Worm (Caenorhabditis elegans): ENCODE results near the gene psme-3.
A peak's percentile ranks its signal among the peaks of the same experiment; 100 is the strongest.

psme-3 gene

ce11 chrIII:11565602-11566001, 2.3 kb upstream of the psme-3 start, which contains the start of gene Y66D12A.10 (continued):
- TF ChIP-seq C16A3.4 (tag; optimal IDR thresholded peaks at IDR 0.05) = peak; percentile 14
- no peak for TF ChIP-seq sup-37 (GFP tag; optimal IDR thresholded peaks at IDR 0.05)
- no peak for TF ChIP-seq pax-3 (tag; optimal IDR thresholded peaks at IDR 0.05)
- no peak for TF ChIP-seq dsc-1 (tag; optimal IDR thresholded peaks at IDR 0.05)

- TF ChIP-seq nhr-11 (tag; optimal IDR thresholded peaks at IDR 0.05) (no peak), xbp-1 (tag; optimal IDR thresholded peaks at IDR 0.05) (no peak), nhr-77 (tag; optimal IDR thresholded peaks at IDR 0.05) (no peak), zip-4 (GFP tag; optimal IDR thresholded peaks at IDR 0.05) (no peak), C34B4.2 (tag; optimal IDR thresholded peaks at IDR 0.05) (no peak)
Measured at ce11 chrIII:11573921-11574320, 6.0 kb downstream of the psme-3 start, which contains the start of gene Y66D12A.8. Y66D12A.8 (plus strand) TSS chrIII:11574221.

ce11 chrIII:11579380-11579779, 11.4 kb downstream of the psme-3 start:
- TF ChIP-seq nhr-85 (tag) (peak; percentile 56), pax-3 (tag; optimal IDR thresholded peaks at IDR 0.05) (no peak), mab-9 (GFP tag; IDR thresholded peaks at IDR 0.05) (0 out of 2 replicates have a peak, but pooled peaks have one; percentile 23)

- TF ChIP-seq egl-13 (tag; optimal IDR thresholded peaks at IDR 0.05) = no peak
- TF ChIP-seq nhr-20 (tag; optimal IDR thresholded peaks at IDR 0.05) = no peak
- peak; percentile 30 for TF ChIP-seq skn-1 (tag; optimal IDR thresholded peaks at IDR 0.05)
- TF ChIP-seq tlp-1 (tag; optimal IDR thresholded peaks at IDR 0.05) = no peak
- TF ChIP-seq lin-15B (tag; optimal IDR thresholded peaks at IDR 0.05) = peak; percentile 53
- TF ChIP-seq lin-13 (GFP tag; optimal IDR thresholded peaks at IDR 0.05) = peak; percentile 15
- peak; percentile 17 to 68 for TF ChIP-seq lsy-2 (tag; optimal IDR thresholded peaks at IDR 0.05)
- TF ChIP-seq xbp-1 (tag; optimal IDR thresholded peaks at IDR 0.05) = peak; percentile 20
- peak; percentile 81 to 90 (median 86) for TF ChIP-seq dpl-1 (GFP tag; optimal IDR thresholded peaks at IDR 0.05)
- peak; percentile 47 for TF ChIP-seq mep-1 (tag; optimal IDR thresholded peaks at IDR 0.05)
- no peak for TF ChIP-seq ztf-11 (tag; optimal IDR thresholded peaks at IDR 0.05)
- peak; percentile 86 to 94 for TF ChIP-seq lin-35 (GFP tag; optimal IDR thresholded peaks at IDR 0.05)
- peak; percentile 60 to 91 for TF ChIP-seq efl-1 (optimal IDR thresholded peaks at IDR 0.05)
- peak; percentile 89 to 99 for TF ChIP-seq efl-1 (GFP tag; optimal IDR thresholded peaks at IDR 0.05 in 1 of 2)
- TF ChIP-seq ceh-82 (tag; optimal IDR thresholded peaks at IDR 0.05) = peak in 1 of 3 experiments; percentile 11
- no peak for TF ChIP-seq zip-4 (GFP tag; optimal IDR thresholded peaks at IDR 0.05)
- peak; percentile 31 for TF ChIP-seq nhr-47 (tag; optimal IDR thresholded peaks at IDR 0.05)
- TF ChIP-seq ama-1 (optimal IDR thresholded peaks at IDR 0.05) = no peak
- TF ChIP-seq nhr-19 (GFP tag; conservative IDR thresholded peaks at IDR 0.05) = peak; percentile 24; the same call in 1 of the 2 replicates
- TF ChIP-seq elt-2 (tag; optimal IDR thresholded peaks at IDR 0.05) = no peak
Measured at ce11 chrIII:11580428-11580885, 12.5 kb downstream of the psme-3 start, which contains the start of gene Y66D12A.7. Y66D12A.7 (minus strand) TSS chrIII:11580478.

- peak; percentile 20 for TF ChIP-seq nhr-85 (tag)
- TF ChIP-seq nhr-71 (tag; optimal IDR thresholded peaks at IDR 0.05) = no peak
- TF ChIP-seq zip-4 (GFP tag; optimal IDR thresholded peaks at IDR 0.05) = no peak
- peak in 1 of 2 experiments; percentile 71 for TF ChIP-seq efl-1 (optimal IDR thresholded peaks at IDR 0.05)
- peak; percentile 9 to 66 for TF ChIP-seq efl-1 (GFP tag; optimal IDR thresholded peaks at IDR 0.05 in 1 of 2)
Measured at ce11 chrIII:11581372-11581771, 13.4 kb downstream of the psme-3 start, which contains the start of the genes Y66D12A.6 and ceh-92. Y66D12A.6 (minus strand) TSS chrIII:11581402. ceh-92 (plus strand) TSS chrIII:11581600.

ce11 chrIII:11582569-11582968, 14.6 kb downstream of the psme-3 start:
- TF ChIP-seq ces-1 (GFP tag; optimal IDR thresholded peaks at IDR 0.05) (no peak), ceh-63 (GFP tag; optimal IDR thresholded peaks at IDR 0.05) (no peak), irx-1 (tag; optimal IDR thresholded peaks at IDR 0.05) (no peak), efl-3 (GFP tag; optimal IDR thresholded peaks at IDR 0.05) (no peak), hlh-4 (tag; optimal IDR thresholded peaks at IDR 0.05) (no peak), aly-2 (tag; optimal IDR thresholded peaks at IDR 0.05) (no peak), nhr-85 (tag) (no peak), nhr-11 (tag; optimal IDR thresholded peaks at IDR 0.05) (no peak), nhr-47 (tag; optimal IDR thresholded peaks at IDR 0.05) (no peak), nhr-84 (tag; optimal IDR thresholded peaks at IDR 0.05) (no peak), nhr-237 (tag; optimal IDR thresholded peaks at IDR 0.05) (no peak)
